Worm (Caenorhabditis elegans) whole organism, L4/young adult: ENCODE data around the gene F43B10.1.

Experiments
- dao-5 ChIP-seq: sonication (generic microtip); optimal IDR thresholded peaks from 2 replicates; lab custom pipeline; 2016; ENCODE audit warnings: missing genotype, missing genetic modification characterization, moderate library complexity, missing compliant biosample characterization
- him-1 ChIP-seq: sonication (generic microtip); optimal IDR thresholded peaks from 2 replicates; lab custom pipeline; 2016; ENCODE audit warnings: missing genotype, missing genetic modification reagents, missing genetic modification characterization, missing compliant biosample characterization

ce11 chrX:16691045-16691444 is 28.4 kb upstream of the F43B10.1 start, which contains the start of gene F22H10.6:
- no peak for TF ChIP-seq dao-5 (tag; lab: Kevin White, UChicago)
- no peak for TF ChIP-seq him-1
